Fruit fly (Drosophila melanogaster) whole organism, wandering third instar larva: Measurements from ENCODE around the gene osa.

Experiments
- Abd-B ChIP-seq: fragments of >200 bp; optimal IDR thresholded peaks from 2 replicates; lab custom pipeline; 2017; ENCODE audit warnings: missing biosample characterization, missing genetic modification characterization
- CG9705 ChIP-seq: fragments of 200-800 bp; sonication (Bioruptor generic); optimal IDR thresholded peaks from 2 replicates; lab custom pipeline; 2018; ENCODE audit warnings: missing biosample characterization, mild to moderate bottlenecking, missing genetic modification characterization
- Dfd ChIP-seq: fragments of >200 bp; optimal IDR thresholded peaks from 2 replicates; lab custom pipeline; 2017; ENCODE audit warnings: missing biosample characterization, missing genetic modification characterization
- Dif ChIP-seq: fragments of 200-275, 200-300 bp; sonication (Bioruptor generic); optimal IDR thresholded peaks from 2 replicates; lab custom pipeline; 2018; ENCODE audit warnings: missing biosample characterization, missing genetic modification characterization; ENCODE audit not compliant: partially characterized antibody
- HLH106 ChIP-seq: fragments of 200-800 bp; optimal IDR thresholded peaks from 3 replicates; lab custom pipeline; 2019; ENCODE audit warnings: missing biosample characterization, mild to moderate bottlenecking, missing genetic modification characterization, moderate library complexity
- Hr78 ChIP-seq: fragments of >200 bp; optimal IDR thresholded peaks from 2 replicates; lab custom pipeline; 2017; ENCODE audit warnings: missing biosample characterization, missing genetic modification characterization
- Jra ChIP-seq: sonication (Bioruptor generic); optimal IDR thresholded peaks from 2 replicates; lab custom pipeline; 2016; ENCODE audit warnings: missing biosample characterization, missing genetic modification characterization
- br ChIP-seq: fragments of 200-800 bp; sonication (Bioruptor generic); optimal IDR thresholded peaks from 2 replicates; lab custom pipeline; 2016; ENCODE audit warnings: missing biosample characterization, missing genetic modification characterization
- dsf ChIP-seq: sonication (Bioruptor generic); optimal IDR thresholded peaks from 2 replicates; lab custom pipeline; 2016; ENCODE audit warnings: missing biosample characterization, missing genetic modification characterization, borderline replicate concordance
- h ChIP-seq: fragments of 200-800 bp; sonication (Bioruptor generic); optimal IDR thresholded peaks from 3 replicates; lab custom pipeline; 2016; ENCODE audit warnings: missing biosample characterization, mild to moderate bottlenecking, missing genetic modification characterization
- lola ChIP-seq: fragments of >200 bp; optimal IDR thresholded peaks from 2 replicates; lab custom pipeline; 2017; ENCODE audit warnings: missing biosample characterization, missing genetic modification characterization
- pan ChIP-seq: fragments of >200 bp; optimal IDR thresholded peaks from 2 replicates; lab custom pipeline; 2017

DNA sequence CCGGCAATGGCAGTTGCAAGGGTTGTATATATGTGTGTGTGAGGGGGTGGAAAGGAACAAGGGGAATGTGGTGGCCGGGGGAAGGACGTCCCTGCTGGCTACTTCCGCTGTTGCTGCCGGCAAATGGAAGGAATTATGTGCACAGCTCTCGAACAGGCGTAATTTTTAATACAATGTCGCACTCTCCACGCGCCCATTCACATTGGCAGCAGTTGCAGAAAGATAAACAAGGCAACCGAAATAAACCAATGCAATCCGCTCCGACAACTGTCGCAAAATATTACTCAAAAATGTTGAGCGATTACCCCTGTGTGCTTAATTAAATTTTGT, 6.5 kb downstream of the osa start:
- TF ChIP-seq Dfd (GFP tag; lab: Kevin White, UChicago) = no peak
- no peak for TF ChIP-seq h (GFP tag; lab: Kevin White, UChicago)
- peak; percentile 2 for TF ChIP-seq Dif (GFP tag; lab: Kevin White, UChicago)
- no peak for TF ChIP-seq lola
- no peak for TF ChIP-seq br (GFP tag; lab: Kevin White, UChicago)
- no peak for TF ChIP-seq pan (lab: Kevin White, UChicago)
- no peak for TF ChIP-seq HLH106
- no peak for TF ChIP-seq Jra (GFP tag; lab: Kevin White, UChicago)
- TF ChIP-seq Abd-B = no peak
- TF ChIP-seq CG9705 (GFP tag; lab: Kevin White, UChicago) = no peak
- no peak for TF ChIP-seq dsf (GFP tag; lab: Kevin White, UChicago)
- no peak for TF ChIP-seq Hr78 (GFP tag; lab: Kevin White, UChicago)
